Worm (Caenorhabditis elegans) whole organism, young adult: ENCODE data around the gene F25F2.1.
A peak's percentile ranks its signal among the peaks of the same experiment; 100 is the strongest.

ENCODE experiments used
- C06A6.2 ChIP-seq: fragments of 200-800 bp; sonication (Bioruptor generic); conservative IDR thresholded peaks from 2 replicates; pipeline ENCODE4 v1.3.6; 2022; ENCODE audit warnings: missing genetic modification characterization, missing compliant biosample characterization
- C17E4.6 ChIP-seq: fragments of 200-800 bp; sonication (Bioruptor generic); IDR thresholded peaks from 2 replicates; pipeline ENCODE4 v1.3.6; 2022; ENCODE audit warnings: missing genetic modification reagents, missing genetic modification characterization, missing compliant biosample characterization
- F22D6.2 ChIP-seq: sonication (generic microtip); optimal IDR thresholded peaks from 2 replicates; lab custom pipeline; 2016; ENCODE audit warnings: mild to moderate bottlenecking, missing genetic modification characterization, missing compliant biosample characterization
- K12H6.12 ChIP-seq: fragments of 200-800 bp; sonication (Bioruptor generic); optimal IDR thresholded peaks from 2 replicates; lab custom pipeline; 2018; ENCODE audit warnings: mild to moderate bottlenecking, missing genetic modification characterization, missing compliant biosample characterization
- T07F8.4 ChIP-seq: sonication (generic microtip); optimal IDR thresholded peaks from 2 replicates; lab custom pipeline; 2016; ENCODE audit warnings: mild to moderate bottlenecking, missing genetic modification characterization, moderate library complexity, missing compliant biosample characterization
- Y56A3A.18 ChIP-seq: fragments of 200-800 bp; sonication (Bioruptor generic); IDR thresholded peaks from 2 replicates; pipeline ENCODE4 v1.3.6; 2022; ENCODE audit warnings: missing genetic modification reagents, missing genetic modification characterization, missing compliant biosample characterization
- Y67H2A.10 ChIP-seq: fragments of 200-800 bp; sonication (Bioruptor generic); conservative IDR thresholded peaks from 2 replicates; pipeline ENCODE4 v1.3.6; 2022; ENCODE audit warnings: missing genetic modification reagents, missing genetic modification characterization, missing compliant biosample characterization
- ama-1 ChIP-seq, 3 experiments: fragments of 150-350 bp in 1 of 3; sonication (generic microtip) in 2 of 3; optimal IDR thresholded peaks; 2 replicates each; lab custom pipeline; 2014 to 2018; ENCODE audit warnings: missing biosample characterization in 2 of 3, missing genetic modification characterization in 2 of 3, missing genetic modification reagents in 2 of 3
- atf-7 ChIP-seq: sonication (generic microtip); optimal IDR thresholded peaks from 2 replicates; lab custom pipeline; 2017; ENCODE audit warnings: mild to moderate bottlenecking, missing genetic modification characterization, missing compliant biosample characterization
- attf-5 ChIP-seq: fragments of 200-800 bp; sonication (Bioruptor generic); optimal IDR thresholded peaks from 2 replicates; lab custom pipeline; 2018; ENCODE audit warnings: mild to moderate bottlenecking, missing genetic modification characterization, missing compliant biosample characterization
- cebp-1 ChIP-seq, 2 experiments: fragments of 200-800 bp in 1 of 2; sonication (Bioruptor generic) in 1 of 2; sonication (generic microtip) in 1 of 2; IDR thresholded peaks in 1 of 2; optimal IDR thresholded peaks in 1 of 2; 2 replicates each; pipeline versions ENCODE4 v1.3.6 to Lab custom; 2017 to 2022; ENCODE audit warnings: missing compliant biosample characterization in 2 of 2, missing genetic modification characterization in 2 of 2, mild to moderate bottlenecking in 1 of 2, missing genetic modification reagents in 1 of 2, moderate library complexity in 1 of 2
- ceh-27 ChIP-seq: fragments of 200-800 bp; sonication (Bioruptor generic); optimal IDR thresholded peaks from 2 replicates; lab custom pipeline; 2018; ENCODE audit warnings: mild to moderate bottlenecking, missing genetic modification characterization, moderate library complexity, missing compliant biosample characterization
- chd-7 ChIP-seq: sonication (generic microtip); optimal IDR thresholded peaks from 2 replicates; lab custom pipeline; 2016; ENCODE audit warnings: mild to moderate bottlenecking, missing genetic modification characterization, moderate library complexity, missing compliant biosample characterization
- dox-1 ChIP-seq: fragments of 200-800 bp; sonication (Bioruptor generic); IDR thresholded peaks from 2 replicates; pipeline ENCODE4 v1.3.6; 2022; ENCODE audit warnings: missing genetic modification reagents, missing genetic modification characterization, missing compliant biosample characterization
- hmg-1.2 ChIP-seq: fragments of 200-800 bp; sonication (Bioruptor generic); IDR thresholded peaks from 2 replicates; pipeline ENCODE4 v1.3.6; 2022; ENCODE audit warnings: missing genetic modification reagents, missing genetic modification characterization, missing compliant biosample characterization
- hmg-20 ChIP-seq: fragments of 200-800 bp; sonication (Bioruptor generic); IDR thresholded peaks from 2 replicates; pipeline ENCODE4 v1.3.6; 2022; ENCODE audit warnings: missing genetic modification reagents, missing genetic modification characterization, missing compliant biosample characterization
- let-526 ChIP-seq: fragments of 200-800 bp; sonication (Bioruptor generic); IDR thresholded peaks from 2 replicates; pipeline ENCODE4 v1.3.6; 2022; ENCODE audit warnings: missing genetic modification reagents, missing genetic modification characterization, missing compliant biosample characterization
- lin-40 ChIP-seq: sonication (generic microtip); optimal IDR thresholded peaks from 2 replicates; lab custom pipeline; 2016; ENCODE audit warnings: missing genetic modification characterization, mild to moderate bottlenecking, missing compliant biosample characterization, missing genotype, missing genetic modification reagents
- lir-1 ChIP-seq: fragments of 200-800 bp; sonication (Bioruptor generic); conservative IDR thresholded peaks from 2 replicates; pipeline ENCODE4 v1.3.6; 2022; ENCODE audit warnings: missing genetic modification reagents, missing genetic modification characterization, missing compliant biosample characterization
- madf-10 ChIP-seq: sonication (generic microtip); optimal IDR thresholded peaks from 2 replicates; lab custom pipeline; 2016; ENCODE audit warnings: mild to moderate bottlenecking, missing genetic modification characterization, missing compliant biosample characterization
- mcd-1 ChIP-seq: fragments of 200-800 bp; sonication (Bioruptor generic); IDR thresholded peaks from 2 replicates; pipeline ENCODE4 v1.3.6; 2022; ENCODE audit warnings: missing genetic modification reagents, missing genetic modification characterization, missing compliant biosample characterization
- nfya-2 ChIP-seq: fragments of 200-800 bp; sonication (Bioruptor generic); IDR thresholded peaks from 2 replicates; pipeline ENCODE4 v1.3.6; 2022; ENCODE audit warnings: missing genetic modification reagents, missing genetic modification characterization, missing compliant biosample characterization
- nhr-80 ChIP-seq: sonication (generic microtip); optimal IDR thresholded peaks from 2 replicates; lab custom pipeline; 2016; ENCODE audit warnings: missing genetic modification characterization, missing compliant biosample characterization
- pbrm-1 ChIP-seq: fragments of 200-800 bp; sonication (Bioruptor generic); IDR thresholded peaks from 2 replicates; pipeline ENCODE4 v1.3.6; 2022; ENCODE audit warnings: missing genetic modification reagents, missing genetic modification characterization, missing compliant biosample characterization
- snpc-3.4 ChIP-seq: sonication (generic microtip); optimal IDR thresholded peaks from 2 replicates; lab custom pipeline; 2017; ENCODE audit warnings: missing genetic modification characterization, mild to moderate bottlenecking, missing compliant biosample characterization, antibody characterized with exemption, moderate library complexity, missing genotype, missing genetic modification reagents
- sptf-2 ChIP-seq: fragments of 200-800 bp; sonication (Bioruptor generic); optimal IDR thresholded peaks from 2 replicates; lab custom pipeline; 2018; ENCODE audit warnings: mild to moderate bottlenecking, missing genetic modification characterization, missing compliant biosample characterization
- tlf-1 ChIP-seq: fragments of 200-800 bp; sonication (Bioruptor generic); optimal IDR thresholded peaks from 2 replicates; lab custom pipeline; 2018; ENCODE audit warnings: mild to moderate bottlenecking, missing genetic modification characterization, missing compliant biosample characterization
- zfh-2 ChIP-seq: fragments of 200-800 bp; sonication (Bioruptor generic); conservative IDR thresholded peaks from 2 replicates; pipeline ENCODE4 v1.3.6; 2022; ENCODE audit warnings: missing genetic modification reagents, missing genetic modification characterization, missing compliant biosample characterization
- zim-3 ChIP-seq: sonication (generic microtip); optimal IDR thresholded peaks from 2 replicates; lab custom pipeline; 2017; ENCODE audit warnings: mild to moderate bottlenecking, missing genetic modification characterization, moderate library complexity, missing compliant biosample characterization
- ztf-22 ChIP-seq: fragments of 200-800 bp; sonication (Bioruptor generic); optimal IDR thresholded peaks from 2 replicates; lab custom pipeline; 2018; ENCODE audit warnings: mild to moderate bottlenecking, missing genetic modification characterization, moderate library complexity, missing compliant biosample characterization
- ztf-28 ChIP-seq: fragments of 200-800 bp; sonication (Bioruptor generic); IDR thresholded peaks from 2 replicates; pipeline ENCODE4 v1.3.6; 2022; ENCODE audit warnings: missing genetic modification reagents, missing genetic modification characterization, missing compliant biosample characterization

The F25F2.1 gene

DNA sequence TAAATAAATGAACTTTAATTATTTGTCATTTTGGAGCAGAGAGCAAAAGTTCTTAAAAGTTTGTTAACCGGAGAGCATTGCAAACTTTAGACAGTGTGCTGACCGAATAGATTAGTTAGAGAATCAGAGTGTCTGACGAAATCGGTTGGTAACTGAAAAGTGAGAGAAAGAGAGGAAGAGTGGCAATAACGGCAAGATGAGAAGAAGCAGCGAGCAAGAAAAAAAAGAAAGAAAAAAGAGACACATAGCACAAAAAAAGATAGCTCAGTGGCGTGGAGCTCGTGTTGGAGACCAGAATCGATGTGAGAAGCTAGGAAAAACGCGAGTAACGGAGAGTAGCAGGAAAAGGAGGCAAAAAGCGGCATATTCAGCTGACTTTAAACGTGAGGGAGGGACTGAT is 4.3 kb upstream of the F25F2.1 start:
- TF ChIP-seq dox-1 (peak; percentile 51; the same call in 1 of the 2 replicates), nhr-80 (tag; lab: Kevin White, UChicago) (peak; percentile 73), chd-7 (tag; lab: Kevin White, UChicago) (peak; percentile 36), attf-5 (GFP tag; lab: Kevin White, UChicago) (peak; percentile 33), zim-3 (tag; lab: Kevin White, UChicago) (no peak), zfh-2 (peak; percentile 62), F22D6.2 (no peak), mcd-1 (GFP tag; lab: Robert Waterston, UW) (0 out of 2 replicates have a peak, but pooled peaks have one; percentile 10), hmg-1.2 (peak; percentile 45), atf-7 (tag; lab: Kevin White, UChicago) (peak; percentile 27), ztf-28 (GFP tag; lab: Robert Waterston, UW) (no peak), K12H6.12 (tag; lab: Kevin White, UChicago) (peak; percentile 14), cebp-1 (GFP tag; IDR thresholded peaks at IDR 0.05; lab: Robert Waterston, UW) (peak; percentile 62), cebp-1 (tag; optimal IDR thresholded peaks at IDR 0.05; lab: Kevin White, UChicago) (peak; percentile 87), lin-40 (tag; lab: Kevin White, UChicago) (peak; percentile 1), snpc-3.4 (tag; lab: Kevin White, UChicago) (no peak)

DNA sequence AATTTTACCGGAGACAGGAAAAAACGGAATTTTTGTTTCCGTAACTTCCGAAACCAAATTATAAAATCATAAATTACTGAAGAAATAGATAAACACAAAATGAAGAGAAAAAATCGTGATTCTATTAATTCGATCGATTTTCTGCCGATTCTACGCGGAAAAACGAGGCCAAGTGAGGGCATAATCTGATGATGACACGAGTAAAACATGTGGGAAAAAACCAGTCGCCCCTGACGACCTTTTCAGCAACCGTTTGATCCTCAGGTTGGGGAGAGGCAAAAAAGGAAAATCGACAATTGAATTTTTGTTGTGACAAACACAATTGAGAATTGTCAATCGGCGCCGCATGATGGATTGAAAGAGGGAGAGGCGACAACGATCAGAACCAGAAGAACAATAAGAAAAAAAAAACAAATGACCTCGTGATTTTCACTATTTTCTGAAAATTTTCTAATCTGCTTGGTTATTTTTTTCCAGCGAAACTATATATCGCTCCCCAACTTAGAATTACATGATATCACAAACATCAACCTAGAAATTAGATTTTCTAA is 3.6 kb upstream of the F25F2.1 start:
- TF ChIP-seq let-526 (GFP tag; lab: Robert Waterston, UW): no peak
- TF ChIP-seq pbrm-1 (GFP tag; lab: Robert Waterston, UW): 0 out of 2 replicates have a peak, but pooled peaks have one; percentile 36
- no peak for TF ChIP-seq ztf-22 (GFP tag; lab: Kevin White, UChicago)
- no peak for TF ChIP-seq Y67H2A.10 (GFP tag; lab: Robert Waterston, UW)
- no peak for TF ChIP-seq madf-10 (tag; lab: Kevin White, UChicago)
- no peak for TF ChIP-seq C17E4.6 (GFP tag; lab: Robert Waterston, UW)

DNA sequence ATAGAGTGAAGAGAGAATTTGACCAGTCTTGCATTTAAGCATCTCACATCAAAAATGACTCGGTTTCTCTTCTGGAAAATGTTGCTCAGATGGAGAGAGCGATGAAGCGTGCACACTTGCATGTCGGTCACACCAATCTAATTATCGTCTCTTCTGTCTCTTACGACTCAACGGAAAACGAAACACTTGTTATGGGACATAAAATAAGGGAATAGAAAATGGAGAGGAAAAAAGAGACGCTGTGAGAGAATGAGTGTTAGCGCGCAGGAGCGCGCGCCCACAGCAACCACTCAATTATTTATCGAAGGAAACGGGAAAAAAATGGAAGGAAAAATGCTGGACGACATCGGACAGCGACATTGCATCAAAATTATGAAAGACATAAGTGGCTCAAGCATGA is 2.9 kb upstream of the F25F2.1 start:
- no peak for TF ChIP-seq sptf-2 (GFP tag; lab: Kevin White, UChicago)
- TF ChIP-seq tlf-1 (GFP tag; lab: Kevin White, UChicago): peak; percentile 25
- no peak for TF ChIP-seq Y56A3A.18 (GFP tag; lab: Robert Waterston, UW)
- no peak for TF ChIP-seq T07F8.4 (tag; lab: Kevin White, UChicago)
- no peak for TF ChIP-seq C06A6.2
- TF ChIP-seq ceh-27 (GFP tag; lab: Kevin White, UChicago): peak; percentile 61
- TF ChIP-seq cebp-1 (GFP tag; IDR thresholded peaks at IDR 0.05; lab: Robert Waterston, UW): no peak
- peak; percentile 46 for TF ChIP-seq cebp-1 (tag; optimal IDR thresholded peaks at IDR 0.05; lab: Kevin White, UChicago)

DNA sequence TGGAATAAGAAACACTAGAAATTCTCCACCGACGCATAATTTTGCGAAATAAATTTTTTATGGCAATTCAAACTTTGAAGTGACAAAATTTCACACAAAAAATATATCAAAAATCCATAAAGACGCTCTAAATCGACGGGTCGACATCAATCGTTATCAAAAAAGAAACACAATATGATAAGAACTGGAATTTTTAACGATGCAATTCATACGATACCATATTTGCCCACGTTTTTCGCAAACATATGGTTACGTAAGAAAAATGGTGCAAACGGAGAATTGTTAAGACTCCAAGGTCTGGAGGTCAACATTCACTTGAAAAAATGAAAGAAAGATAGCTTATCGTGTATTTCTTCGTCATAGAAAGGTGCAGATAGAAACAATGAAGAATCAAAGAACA is 2.5 kb upstream of the F25F2.1 start:
- TF ChIP-seq nhr-80 (tag; lab: Kevin White, UChicago) (peak; percentile 70), hmg-20 (no peak), lir-1 (GFP tag; lab: Robert Waterston, UW) (no peak), nfya-2 (GFP tag; lab: Robert Waterston, UW) (no peak), ama-1 (optimal IDR thresholded peaks at IDR 0.05; lab: Kevin White, UChicago) (no peak), ama-1 (GFP tag; optimal IDR thresholded peaks at IDR 0.05; lab: Kevin White, UChicago) (no peak)
- TF ChIP-seq, all 124 proteins: peak for 1
